Fruit fly (Drosophila melanogaster): ENCODE measurements around the gene sloth2.

The sloth2 gene

DNA sequence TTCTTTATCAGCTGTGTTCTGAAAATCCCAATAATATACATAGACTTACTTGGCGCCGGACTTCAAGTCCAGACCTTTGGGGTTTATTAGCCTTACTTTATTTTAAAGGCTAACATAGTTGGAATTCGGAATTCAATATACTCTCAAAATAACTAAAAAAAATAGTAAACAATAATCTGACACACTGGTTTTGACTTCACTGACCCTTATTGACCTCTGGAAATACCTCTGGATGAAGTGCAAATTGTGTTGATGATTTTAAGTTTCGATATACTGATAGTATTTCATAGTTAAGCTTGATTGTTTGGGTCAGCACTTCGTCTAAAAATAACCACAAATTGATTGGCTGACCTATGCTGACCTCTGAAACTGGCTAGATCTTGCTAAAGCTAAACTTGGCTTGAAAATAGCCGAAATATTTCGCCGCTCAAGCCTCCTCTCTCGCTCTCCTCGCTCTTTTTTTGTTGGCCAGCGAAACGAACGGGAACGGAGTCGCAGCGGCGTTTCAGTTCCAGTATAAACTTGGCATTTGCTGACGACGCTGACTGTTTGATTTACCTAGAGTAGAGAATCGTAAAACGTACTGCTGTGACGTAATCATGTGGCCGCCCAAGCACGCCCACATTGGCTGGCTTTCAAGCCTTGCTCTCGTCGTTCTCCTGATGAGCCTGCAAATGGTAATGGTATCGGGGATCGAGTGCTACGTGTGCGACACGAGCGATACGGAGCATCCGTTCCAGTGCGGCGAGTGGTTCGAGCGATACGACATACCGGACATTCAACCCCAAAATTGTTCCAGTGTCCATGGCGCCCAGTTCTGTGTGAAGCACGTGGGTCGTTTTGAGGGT lies 25.0 kb upstream of the sloth2 start, which contains the start of gene bou (continued):
- TF ChIP-seq eg (GFP tag; IDR thresholded peaks at IDR 0.05): 0 out of 3 replicates have a peak, but pooled peaks have one; percentile 35
- no peak for TF ChIP-seq CG15336 (GFP tag; IDR thresholded peaks at IDR 0.05)
- TF ChIP-seq CG6163 (GFP tag; IDR thresholded peaks at IDR 0.05): no peak
- TF ChIP-seq lz (GFP tag; optimal IDR thresholded peaks at IDR 0.05): no peak
- TF ChIP-seq CG32006 (GFP tag; optimal IDR thresholded peaks at IDR 0.05): peak; percentile 41
- TF ChIP-seq CG11762 (GFP tag; optimal IDR thresholded peaks at IDR 0.05; ENCODE audit: insufficient read depth): no peak
- TF ChIP-seq OdsH (GFP tag; optimal IDR thresholded peaks at IDR 0.05): no peak

DNA sequence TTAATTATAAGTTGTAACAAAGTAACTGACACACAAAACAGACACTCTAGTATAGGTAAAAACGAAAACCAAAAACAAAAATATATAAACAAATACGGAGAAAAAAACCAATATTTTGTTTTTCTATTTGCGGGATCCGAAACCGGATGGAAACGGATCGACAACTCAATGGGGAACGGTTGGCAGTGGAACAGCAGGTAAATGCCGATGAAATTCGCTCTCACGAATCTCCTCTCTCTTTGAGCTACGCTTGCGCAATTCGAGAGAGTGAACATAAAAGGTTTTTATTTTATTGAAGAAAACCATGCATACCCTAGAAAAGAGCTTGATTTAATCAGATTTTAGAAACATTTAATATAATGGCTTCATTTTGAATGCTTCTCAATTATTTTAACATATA lies 24.1 kb upstream of the sloth2 start:
- peak; percentile 15 for TF ChIP-seq CG9139 (GFP tag; optimal IDR thresholded peaks at IDR 0.05)
- TF ChIP-seq dsx (GFP tag; optimal IDR thresholded peaks at IDR 0.05; ENCODE audit: poor library complexity, severe bottlenecking): peak; percentile 24
- no peak for TF ChIP-seq pdm3 (GFP tag; optimal IDR thresholded peaks at IDR 0.05)

DNA sequence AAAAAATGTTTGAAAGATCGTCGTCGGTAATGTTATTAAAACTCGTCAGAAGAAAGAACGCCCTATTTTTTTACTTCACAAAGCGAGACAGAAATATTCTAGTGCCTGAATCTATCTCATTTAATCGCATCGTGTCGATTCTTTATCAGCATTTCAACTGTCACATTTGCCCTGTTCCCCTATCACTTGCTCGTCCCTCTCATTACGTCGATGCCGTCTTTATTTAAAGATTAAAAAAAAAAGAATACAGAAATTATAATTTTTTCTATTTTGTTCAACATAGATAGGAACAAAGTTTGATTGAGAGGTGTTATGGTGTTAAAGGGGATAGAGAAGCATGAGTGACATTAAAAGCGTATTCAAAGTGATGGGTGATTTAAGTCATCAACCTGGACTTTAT lies 23.1 kb upstream of the sloth2 start:
- TF ChIP-seq CG6854 (GFP tag; optimal IDR thresholded peaks at IDR 0.05): no peak
- no peak for TF ChIP-seq achi (GFP tag; optimal IDR thresholded peaks at IDR 0.05)
- no peak for TF ChIP-seq CG6792 (GFP tag; optimal IDR thresholded peaks at IDR 0.05)
- peak; percentile 91 for TF ChIP-seq svp (GFP tag)

DNA sequence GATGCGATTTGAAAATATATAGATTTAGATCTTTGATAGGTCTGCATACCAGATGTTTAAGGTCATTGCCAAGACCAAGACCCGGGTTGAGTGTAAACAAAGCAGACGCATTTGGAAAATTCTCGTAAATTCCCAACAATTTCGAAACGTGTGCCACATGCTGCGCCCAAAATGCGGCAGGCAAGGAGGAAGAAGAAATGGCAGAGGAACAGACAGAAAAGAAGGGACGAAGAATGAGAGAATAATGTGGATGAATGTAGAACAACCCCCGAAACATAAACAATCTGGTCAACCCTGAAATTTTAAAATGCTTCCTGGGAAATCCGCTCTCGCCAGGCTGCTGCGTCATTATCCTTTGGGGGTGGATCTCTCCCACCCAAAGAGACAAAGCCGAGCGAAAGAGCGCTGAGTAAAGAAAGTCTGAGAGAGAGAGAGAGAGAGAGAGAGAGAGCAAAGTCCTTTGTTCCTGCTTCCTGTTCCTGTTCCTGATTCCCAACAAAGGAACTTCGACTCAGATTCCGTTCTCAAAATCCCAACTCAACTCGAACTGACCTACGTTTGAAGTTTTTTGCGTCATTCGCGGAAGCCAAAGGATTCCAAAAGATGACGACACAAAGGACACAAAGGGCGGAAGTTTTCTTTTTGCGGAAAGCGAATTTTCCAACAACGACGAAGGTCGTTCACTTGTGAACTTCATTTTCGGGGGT lies 22.4 kb upstream of the sloth2 start:
- TF ChIP-seq CG3032 (tag; optimal IDR thresholded peaks at IDR 0.05) (no peak), Hr4 (GFP tag; optimal IDR thresholded peaks at IDR 0.05) (no peak), cyc (GFP tag; optimal IDR thresholded peaks at IDR 0.05) (no peak), CG4318 (GFP tag; optimal IDR thresholded peaks at IDR 0.05) (no peak), CG6792 (GFP tag; optimal IDR thresholded peaks at IDR 0.05) (no peak), dsx (GFP tag; optimal IDR thresholded peaks at IDR 0.05; ENCODE audit: poor library complexity, severe bottlenecking) (no peak), dac (GFP tag; optimal IDR thresholded peaks at IDR 0.05) (no peak), fd59A (GFP tag; optimal IDR thresholded peaks at IDR 0.05) (no peak), fd85E (GFP tag; optimal IDR thresholded peaks at IDR 0.05) (no peak), CG6854 (GFP tag; optimal IDR thresholded peaks at IDR 0.05) (no peak), CG11294 (GFP tag; IDR thresholded peaks at IDR 0.05) (no peak), Eip78C (GFP tag) (no peak), Eip93F (GFP tag; optimal IDR thresholded peaks at IDR 0.05) (no peak), achi (GFP tag; optimal IDR thresholded peaks at IDR 0.05) (no peak), salr (GFP tag; optimal IDR thresholded peaks at IDR 0.05) (no peak), CG11762 (GFP tag; optimal IDR thresholded peaks at IDR 0.05; ENCODE audit: insufficient read depth) (no peak), OdsH (GFP tag; optimal IDR thresholded peaks at IDR 0.05) (no peak), Met (GFP tag; optimal IDR thresholded peaks at IDR 0.05) (no peak), fkh (GFP tag; optimal IDR thresholded peaks at IDR 0.05) (no peak), Ets96B (tag; optimal IDR thresholded peaks at IDR 0.05) (no peak)

DNA sequence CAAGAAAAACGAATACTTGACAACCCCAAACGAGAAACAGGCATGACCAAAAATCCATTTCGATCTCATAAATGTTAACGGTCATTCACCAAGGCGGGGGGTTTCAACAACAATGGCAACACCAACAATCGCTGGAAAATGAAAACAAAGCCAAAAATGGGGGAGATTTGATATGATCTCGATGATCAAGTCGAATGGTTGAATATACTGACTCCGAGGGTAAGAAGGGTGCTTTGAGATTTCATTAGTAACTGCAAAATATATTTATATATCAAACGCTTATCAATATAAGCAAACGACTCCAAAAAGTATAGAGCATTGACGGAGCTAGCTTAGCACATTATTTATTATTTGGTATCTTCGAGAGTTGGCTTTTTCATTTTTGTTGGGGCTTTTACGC lies 21.1 kb upstream of the sloth2 start:
- TF ChIP-seq dac (GFP tag; optimal IDR thresholded peaks at IDR 0.05) (no peak), achi (GFP tag; optimal IDR thresholded peaks at IDR 0.05) (no peak), Ets96B (tag; optimal IDR thresholded peaks at IDR 0.05) (no peak), Met (GFP tag; optimal IDR thresholded peaks at IDR 0.05) (peak; percentile 41), fd59A (GFP tag; optimal IDR thresholded peaks at IDR 0.05) (no peak), CG8119 (GFP tag; IDR thresholded peaks at IDR 0.05) (no peak), CG11294 (GFP tag; IDR thresholded peaks at IDR 0.05) (no peak), CG3032 (tag; optimal IDR thresholded peaks at IDR 0.05) (no peak), Hr39 (GFP tag; optimal IDR thresholded peaks at IDR 0.05) (peak; percentile 0), CG34406 (GFP tag; optimal IDR thresholded peaks at IDR 0.05) (no peak), CG10669 (GFP tag; optimal IDR thresholded peaks at IDR 0.05) (no peak), CG7368 (GFP tag; optimal IDR thresholded peaks at IDR 0.05) (no peak), ss (GFP tag; optimal IDR thresholded peaks at IDR 0.05) (peak in 1 of 2 experiments; percentile 8), topi (GFP tag; optimal IDR thresholded peaks at IDR 0.05) (peak; percentile 47), CG6808 (GFP tag; optimal IDR thresholded peaks at IDR 0.05) (no peak), cyc (GFP tag; optimal IDR thresholded peaks at IDR 0.05) (peak; percentile 39), Lpt (GFP tag; optimal IDR thresholded peaks at IDR 0.05) (no peak), CG11902 (GFP tag; optimal IDR thresholded peaks at IDR 0.05) (no peak), CG4318 (GFP tag; optimal IDR thresholded peaks at IDR 0.05) (no peak), Eip75B (GFP tag; optimal IDR thresholded peaks at IDR 0.05) (peak; percentile 18), spab (GFP tag; optimal IDR thresholded peaks at IDR 0.05) (no peak)
